Worm (Caenorhabditis elegans) whole organism, L3 larva: ENCODE data around the gene H41C03.3.

Experiments
- R02D3.7 ChIP-seq: fragments of 150-350 bp; optimal IDR thresholded peaks from 2 replicates; lab custom pipeline; 2014; ENCODE audit warnings: missing biosample characterization, missing genetic modification characterization
- ama-1 ChIP-seq: fragments of 150-350 bp; optimal IDR thresholded peaks from 2 replicates; lab custom pipeline; 2018
- ceh-28 ChIP-seq: fragments of 150-350 bp; optimal IDR thresholded peaks from 2 replicates; lab custom pipeline; 2014; ENCODE audit warnings: missing biosample characterization, missing genetic modification reagents, missing genetic modification characterization
- egl-27 ChIP-seq: sonication (generic microtip); optimal IDR thresholded peaks from 4 replicates; lab custom pipeline; 2017; ENCODE audit warnings: missing biosample characterization, missing genetic modification reagents, missing genetic modification characterization
- egl-5 ChIP-seq: fragments of 150-350 bp; optimal IDR thresholded peaks from 2 replicates; lab custom pipeline; 2017; ENCODE audit warnings: missing biosample characterization, missing genetic modification reagents, missing genetic modification characterization, inconsistent platforms
- elt-3 ChIP-seq, 3 experiments: fragments of 150-350 bp in 1 of 3; sonication (generic microtip) in 2 of 3; optimal IDR thresholded peaks; 2 replicates in 2 of 3; 4 replicates in 1 of 3; lab custom pipeline; 2014 to 2017; ENCODE audit warnings: missing biosample characterization in 3 of 3, missing genetic modification characterization in 3 of 3
- fkh-10 ChIP-seq: sonication (generic microtip); optimal IDR thresholded peaks from 2 replicates; lab custom pipeline; 2017; ENCODE audit warnings: missing biosample characterization, missing genetic modification reagents, missing genetic modification characterization
- fkh-2 ChIP-seq: fragments of 150-350 bp; optimal IDR thresholded peaks from 2 replicates; lab custom pipeline; 2014; ENCODE audit warnings: missing biosample characterization, missing genetic modification reagents, missing genetic modification characterization
- fos-1 ChIP-seq: fragments of 150-350 bp; optimal IDR thresholded peaks from 2 replicates; lab custom pipeline; 2014; ENCODE audit warnings: missing biosample characterization, missing genetic modification characterization
- hmg-11 ChIP-seq: sonication (generic microtip); optimal IDR thresholded peaks from 2 replicates; lab custom pipeline; 2016; ENCODE audit warnings: missing genetic modification characterization, missing compliant biosample characterization
- lsy-12 ChIP-seq: sonication (generic microtip); optimal IDR thresholded peaks from 2 replicates; lab custom pipeline; 2016; ENCODE audit warnings: mild to moderate bottlenecking, missing genetic modification characterization, missing compliant biosample characterization
- mdl-1 ChIP-seq: fragments of 150-350 bp; optimal IDR thresholded peaks from 2 replicates; lab custom pipeline; 2014; ENCODE audit warnings: missing biosample characterization, missing genetic modification characterization
- nfya-1 ChIP-seq: sonication (generic microtip); optimal IDR thresholded peaks from 2 replicates; lab custom pipeline; 2017; ENCODE audit warnings: missing genetic modification characterization, mild to moderate bottlenecking, missing compliant biosample characterization, antibody characterized with exemption, moderate library complexity; ENCODE audit not compliant: insufficient read depth
- nhr-11 ChIP-seq: fragments of 150-350 bp; optimal IDR thresholded peaks from 2 replicates; lab custom pipeline; 2014; ENCODE audit warnings: missing biosample characterization, missing genetic modification characterization
- nhr-23 ChIP-seq: fragments of 150-350 bp; optimal IDR thresholded peaks from 2 replicates; lab custom pipeline; 2014; ENCODE audit warnings: missing biosample characterization, missing genetic modification reagents, missing genetic modification characterization
- nhr-25 ChIP-seq: sonication (generic microtip); optimal IDR thresholded peaks from 2 replicates; lab custom pipeline; 2017; ENCODE audit warnings: missing biosample characterization, missing genetic modification characterization
- nhr-43 ChIP-seq: sonication (generic microtip); optimal IDR thresholded peaks from 2 replicates; lab custom pipeline; 2016; ENCODE audit warnings: mild to moderate bottlenecking, missing genetic modification characterization, missing compliant biosample characterization; ENCODE audit not compliant: poor library complexity, severe bottlenecking
- nhr-77 ChIP-seq: fragments of 150-350 bp; optimal IDR thresholded peaks from 2 replicates; lab custom pipeline; 2014; ENCODE audit warnings: missing biosample characterization, missing genetic modification characterization
- pha-4 ChIP-seq: fragments of 150-350 bp; optimal IDR thresholded peaks from 2 replicates; lab custom pipeline; 2014; ENCODE audit warnings: missing biosample characterization, missing genetic modification reagents, missing genetic modification characterization
- pqm-1 ChIP-seq: fragments of 150-350 bp; optimal IDR thresholded peaks from 2 replicates; lab custom pipeline; 2017; ENCODE audit warnings: missing biosample characterization, missing genetic modification characterization, inconsistent platforms
- skn-1 ChIP-seq: fragments of 150-350 bp; optimal IDR thresholded peaks from 2 replicates; lab custom pipeline; 2014; ENCODE audit warnings: missing biosample characterization, missing genetic modification characterization
- unc-39 ChIP-seq: sonication (generic microtip); optimal IDR thresholded peaks from 4 replicates; lab custom pipeline; 2017; ENCODE audit warnings: missing biosample characterization, missing genetic modification characterization
- zag-1 ChIP-seq: fragments of 150-350 bp; optimal IDR thresholded peaks from 2 replicates; lab custom pipeline; 2014; ENCODE audit warnings: missing biosample characterization, missing genetic modification characterization
- ztf-11 ChIP-seq: fragments of 150-350 bp; optimal IDR thresholded peaks from 2 replicates; lab custom pipeline; 2014; ENCODE audit warnings: missing biosample characterization, missing genetic modification characterization
- ztf-4 ChIP-seq: fragments of 150-350 bp; optimal IDR thresholded peaks from 2 replicates; lab custom pipeline; 2014; ENCODE audit warnings: missing biosample characterization, missing genetic modification characterization

Gene H41C03.3

ce11 chrII:5889417-5890139 is 44.0 kb downstream of the H41C03.3 start:
- TF ChIP-seq egl-5 (tag; lab: Kevin White, UChicago): no peak
- no peak for TF ChIP-seq nhr-11 (tag; lab: Kevin White, UChicago)
- no peak for TF ChIP-seq ceh-28 (tag; lab: Kevin White, UChicago)
- no peak for TF ChIP-seq mdl-1
- TF ChIP-seq elt-3 (tag; optimal IDR thresholded peaks at IDR 0.05; lab: Kevin White, UChicago): no peak
- TF ChIP-seq ama-1: no peak
- no peak for TF ChIP-seq fos-1 (tag; lab: Kevin White, UChicago)
- TF ChIP-seq fkh-2: no peak
- TF ChIP-seq lsy-12 (tag; lab: Kevin White, UChicago): no peak
- no peak for TF ChIP-seq ztf-11 (tag; lab: Kevin White, UChicago)
- no peak for TF ChIP-seq ztf-4 (tag; lab: Kevin White, UChicago)
- no peak for TF ChIP-seq hmg-11 (tag; lab: Kevin White, UChicago)
- TF ChIP-seq skn-1 (tag; lab: Kevin White, UChicago): no peak
- no peak for TF ChIP-seq unc-39 (tag; lab: Kevin White, UChicago)
- TF ChIP-seq nhr-77 (tag; lab: Kevin White, UChicago): no peak
- TF ChIP-seq zag-1 (tag; lab: Kevin White, UChicago): no peak
- TF ChIP-seq fkh-10 (GFP tag; lab: Kevin White, UChicago): no peak

- TF ChIP-seq nfya-1 (tag; lab: Kevin White, UChicago): no peak
- no peak for TF ChIP-seq fkh-2
- TF ChIP-seq nhr-11 (tag; lab: Kevin White, UChicago): no peak
- no peak for TF ChIP-seq lsy-12 (tag; lab: Kevin White, UChicago)
These were observed 47.2 kb downstream of the H41C03.3 start for ce11 chrII:5892813-5893212.

ce11 chrII:5895870-5896269 is 50.3 kb downstream of the H41C03.3 start, which contains the start of gene F59G1.4:
Gene F59G1.4 (plus strand): TSS chrII:5896170.
- TF ChIP-seq pha-4: no peak
- no peak for TF ChIP-seq mdl-1
- TF ChIP-seq egl-27 (tag; lab: Kevin White, UChicago): no peak
- no peak for TF ChIP-seq unc-39 (tag; lab: Kevin White, UChicago)
- no peak for TF ChIP-seq fkh-2
- TF ChIP-seq elt-3 (tag; optimal IDR thresholded peaks at IDR 0.05; lab: Kevin White, UChicago): no peak
- TF ChIP-seq nhr-43 (tag; lab: Kevin White, UChicago): no peak
- TF ChIP-seq, all 47 proteins: peak for 0

ce11 chrII:5896512-5896911 is 50.9 kb downstream of the H41C03.3 start:
- TF ChIP-seq pqm-1 (tag; lab: Kevin White, UChicago) (no peak), nhr-11 (tag; lab: Kevin White, UChicago) (peak; percentile 87)

- TF ChIP-seq elt-3 (tag; optimal IDR thresholded peaks at IDR 0.05; lab: Kevin White, UChicago) (no peak), R02D3.7 (tag; lab: Kevin White, UChicago) (no peak), nhr-25 (tag; lab: Kevin White, UChicago) (no peak), nhr-23 (peak; percentile 89), ama-1 (peak; percentile 16), pha-4 (peak; percentile 83)
These were observed 53.5 kb downstream of the H41C03.3 start for ce11 chrII:5899080-5899479.
